Fruit fly (Drosophila melanogaster) whole organism, prepupa: ENCODE measurements around the gene vsg.
A peak's percentile ranks its signal among the peaks of the same experiment; 100 is the strongest.

Source experiments
- CG10631 ChIP-seq: fragments of 200-800 bp; sonication (Bioruptor generic); optimal IDR thresholded peaks from 2 replicates; lab custom pipeline; 2016; ENCODE audit warnings: missing biosample characterization, missing genetic modification characterization
- CG15336 ChIP-seq: fragments of 200-800 bp; sonication (Bioruptor generic); IDR thresholded peaks from 2 replicates; pipeline ENCODE4 v1.3.6; 2022; ENCODE audit warnings: missing biosample characterization, missing genetic modification characterization
- CG4318 ChIP-seq: fragments of 200-800 bp; sonication (Bioruptor generic); optimal IDR thresholded peaks from 3 replicates; lab custom pipeline; 2017; ENCODE audit warnings: missing biosample characterization, mild to moderate bottlenecking, missing genetic modification characterization
- CG6808 ChIP-seq: fragments of 200-800 bp; sonication (Bioruptor generic); optimal IDR thresholded peaks from 3 replicates; lab custom pipeline; 2017; ENCODE audit warnings: missing biosample characterization, missing genetic modification characterization, mild to moderate bottlenecking, moderate library complexity, missing genetic modification reagents
- CG8319 ChIP-seq: fragments of 200-800 bp; sonication (Bioruptor generic); optimal IDR thresholded peaks from 3 replicates; lab custom pipeline; 2016; ENCODE audit warnings: missing biosample characterization, missing genetic modification characterization
- Hr39 ChIP-seq: fragments of 200-800 bp; sonication (Bioruptor generic); optimal IDR thresholded peaks from 2 replicates; lab custom pipeline; 2016; ENCODE audit warnings: missing biosample characterization, missing genetic modification characterization
- Met ChIP-seq: fragments of 200-800 bp; sonication (Bioruptor generic); optimal IDR thresholded peaks from 3 replicates; lab custom pipeline; 2016; ENCODE audit warnings: missing biosample characterization, missing genetic modification characterization
- Sox102F ChIP-seq: fragments of 200-800 bp; sonication (Bioruptor generic); optimal IDR thresholded peaks from 2 replicates; lab custom pipeline; 2016; ENCODE audit warnings: missing biosample characterization, mild to moderate bottlenecking, missing genetic modification characterization
- Sox14 ChIP-seq: fragments of 200-800 bp; sonication (Bioruptor generic); optimal IDR thresholded peaks from 3 replicates; lab custom pipeline; 2016; ENCODE audit warnings: missing biosample characterization, missing genetic modification characterization
- achi ChIP-seq: fragments of 200-800 bp; sonication (Bioruptor generic); optimal IDR thresholded peaks from 3 replicates; lab custom pipeline; 2016; ENCODE audit warnings: missing biosample characterization, missing genetic modification characterization
- esn ChIP-seq: fragments of 200-800 bp; sonication (Bioruptor generic); optimal IDR thresholded peaks from 2 replicates; lab custom pipeline; 2016; ENCODE audit warnings: missing biosample characterization, mild to moderate bottlenecking, missing genetic modification characterization, moderate library complexity
- svp ChIP-seq: fragments of 200-800 bp; sonication (Bioruptor generic); peaks from one replicate; lab custom pipeline; 2016; ENCODE audit warnings: missing biosample characterization, missing genetic modification characterization

DNA sequence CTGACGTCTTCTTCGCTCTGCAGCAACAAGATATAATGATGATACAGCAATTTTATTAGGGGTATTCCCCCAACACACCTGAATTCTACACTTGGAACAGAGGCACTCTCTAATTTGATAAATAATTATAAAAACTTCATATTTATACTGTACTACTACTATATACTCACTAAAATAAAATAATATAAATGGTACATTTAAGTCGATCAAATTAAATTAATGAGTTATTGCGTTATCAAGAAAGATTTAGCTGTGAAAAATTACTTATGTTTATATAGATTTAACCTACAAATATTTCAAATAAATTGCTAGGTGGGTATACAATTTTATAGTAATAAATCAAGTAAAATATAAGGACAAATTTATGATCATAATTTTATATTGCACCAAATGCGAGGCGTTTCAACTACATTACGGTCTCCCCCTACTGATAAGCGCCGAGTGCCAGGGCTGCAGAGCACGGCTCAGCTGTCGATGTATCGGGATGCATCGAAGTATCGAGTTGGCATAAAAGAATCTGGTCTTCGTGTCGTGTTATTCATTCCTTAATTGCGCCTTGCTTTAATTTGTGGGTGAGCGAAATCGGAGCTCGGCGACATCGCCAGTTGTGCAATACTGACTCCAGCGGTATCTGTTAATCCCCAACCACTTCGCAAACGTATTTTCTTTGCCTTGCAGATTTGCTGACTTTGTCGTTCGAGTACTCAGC, at the start of gene vsg:
- TF ChIP-seq CG4318 (GFP tag; lab: Kevin White, UChicago) (no peak), CG10631 (GFP tag; lab: Kevin White, UChicago) (peak; percentile 90), Sox14 (GFP tag; lab: Kevin White, UChicago) (peak; percentile 14), CG15336 (GFP tag; lab: Robert Waterston, UW) (0 out of 2 replicates have a peak, but pooled peaks have one; percentile 62), CG6808 (GFP tag; lab: Kevin White, UChicago) (peak; percentile 64), svp (peak; percentile 71), CG8319 (GFP tag; lab: Kevin White, UChicago) (peak; percentile 56), Sox102F (no peak), Hr39 (peak; percentile 54), Met (GFP tag; lab: Kevin White, UChicago) (peak; percentile 60), esn (GFP tag; lab: Kevin White, UChicago) (peak; percentile 69), achi (GFP tag; lab: Kevin White, UChicago) (peak; percentile 64)
